Fruit fly (Drosophila melanogaster): ENCODE data around the gene CG42853.

The CG42853 gene

dm6 chr3L:18077649-18078417 is 44.0 kb downstream of the CG42853 start (continued):
- TF ChIP-seq CG17385 (GFP tag; optimal IDR thresholded peaks at IDR 0.05): peak; percentile 42
- TF ChIP-seq Sox100B (GFP tag; optimal IDR thresholded peaks at IDR 0.05): peak; percentile 69
- TF ChIP-seq Abd-B (GFP tag; optimal IDR thresholded peaks at IDR 0.05): peak; percentile 1
- TF ChIP-seq Dek (tag; optimal IDR thresholded peaks at IDR 0.05): no peak
- TF ChIP-seq CoRest (tag; optimal IDR thresholded peaks at IDR 0.05): peak; percentile 30
- peak; percentile 53 for TF ChIP-seq CG14710 (tag; optimal IDR thresholded peaks at IDR 0.05)
- TF ChIP-seq maf-S (GFP tag; optimal IDR thresholded peaks at IDR 0.05): no peak
- TF ChIP-seq ato (GFP tag; IDR thresholded peaks at IDR 0.05; ENCODE audit: partially characterized antibody): no peak
- peak in 1 of 2 experiments; percentile 25 for TF ChIP-seq Hr78 (GFP tag; optimal IDR thresholded peaks at IDR 0.05)
- TF ChIP-seq cwo (GFP tag; optimal IDR thresholded peaks at IDR 0.05): peak; percentile 83
- TF ChIP-seq CG3407 (GFP tag; optimal IDR thresholded peaks at IDR 0.05): peak; percentile 30
- peak in 1 of 2 experiments; percentile 97 for TF ChIP-seq bsh (GFP tag; optimal IDR thresholded peaks at IDR 0.05)
- 0 out of 2 replicates have a peak, but pooled peaks have one; percentile 26 for TF ChIP-seq ttk (GFP tag; IDR thresholded peaks at IDR 0.05)
- TF ChIP-seq CG15696 (tag; optimal IDR thresholded peaks at IDR 0.05): no peak
- TF ChIP-seq CG14441 (GFP tag; IDR thresholded peaks at IDR 0.05): no peak
- peak; percentile 50 for TF ChIP-seq ATbp (GFP tag; optimal IDR thresholded peaks at IDR 0.05)
- TF ChIP-seq az2 (GFP tag; optimal IDR thresholded peaks at IDR 0.05): peak; percentile 26
- no peak for TF ChIP-seq Sin3A (optimal IDR thresholded peaks at IDR 0.05)
- TF ChIP-seq CG10209 (GFP tag; optimal IDR thresholded peaks at IDR 0.05): peak; percentile 28
- peak; percentile 18 for TF ChIP-seq Deaf1 (tag; optimal IDR thresholded peaks at IDR 0.05)
- TF ChIP-seq CG31441 (GFP tag; IDR thresholded peaks at IDR 0.05): peak; percentile 60
- TF ChIP-seq lola (GFP tag; optimal IDR thresholded peaks at IDR 0.05): peak in 1 of 3 experiments; percentile 49
- TF ChIP-seq CG12659 (GFP tag; optimal IDR thresholded peaks at IDR 0.05): peak; percentile 19
- TF ChIP-seq Asciz (GFP tag; optimal IDR thresholded peaks at IDR 0.05): peak; percentile 11
- TF ChIP-seq CG14014 (GFP tag; IDR thresholded peaks at IDR 0.05): 0 out of 2 replicates have a peak, but pooled peaks have one; percentile 6
- peak; percentile 93 for TF ChIP-seq Drgx (GFP tag; IDR thresholded peaks at IDR 0.05)
- TF ChIP-seq Meics (GFP tag; optimal IDR thresholded peaks at IDR 0.05): peak; percentile 46
- TF ChIP-seq D19A (tag; optimal IDR thresholded peaks at IDR 0.05): peak; percentile 92

dm6 chr3L:18076649-18077048 is 45.1 kb downstream of the CG42853 start:
- TF ChIP-seq hb (GFP tag; IDR thresholded peaks at IDR 0.05; ENCODE audit: partially characterized antibody): no peak
- no peak for TF ChIP-seq CG3995 (GFP tag; optimal IDR thresholded peaks at IDR 0.05)
- no peak for TF ChIP-seq ttk (GFP tag; IDR thresholded peaks at IDR 0.05)
- TF ChIP-seq bsh (GFP tag; optimal IDR thresholded peaks at IDR 0.05): peak in 1 of 2 experiments; percentile 22
- no peak for TF ChIP-seq CG17568 (GFP tag; optimal IDR thresholded peaks at IDR 0.05)
- no peak for TF ChIP-seq mirr (GFP tag; optimal IDR thresholded peaks at IDR 0.05)
- no peak for TF ChIP-seq dmrt11E (tag; optimal IDR thresholded peaks at IDR 0.05)
- no peak for TF ChIP-seq lola (GFP tag; optimal IDR thresholded peaks at IDR 0.05)
- no peak for TF ChIP-seq CHES-1-like (GFP tag; optimal IDR thresholded peaks at IDR 0.05)
- TF ChIP-seq klu (GFP tag; IDR thresholded peaks at IDR 0.05): no peak
- peak; percentile 73 for TF ChIP-seq Blimp-1 (GFP tag; optimal IDR thresholded peaks at IDR 0.05)
- no peak for TF ChIP-seq CG33557 (GFP tag; optimal IDR thresholded peaks at IDR 0.05)
- no peak for TF ChIP-seq CG3838 (GFP tag; optimal IDR thresholded peaks at IDR 0.05)
- TF ChIP-seq CG30020 (tag; optimal IDR thresholded peaks at IDR 0.05): no peak
- TF ChIP-seq CG15011 (GFP tag; optimal IDR thresholded peaks at IDR 0.05): no peak
- TF ChIP-seq en (GFP tag; optimal IDR thresholded peaks at IDR 0.05): no peak
- no peak for TF ChIP-seq Ravus (GFP tag; IDR thresholded peaks at IDR 0.05)
- TF ChIP-seq Hmx (GFP tag; optimal IDR thresholded peaks at IDR 0.05): no peak
- TF ChIP-seq CG2120 (GFP tag; optimal IDR thresholded peaks at IDR 0.05): no peak
- peak; percentile 20 for TF ChIP-seq stwl (tag; optimal IDR thresholded peaks at IDR 0.05)
- TF ChIP-seq CG14050 (GFP tag; IDR thresholded peaks at IDR 0.05): no peak
- no peak for TF ChIP-seq ERR (GFP tag; optimal IDR thresholded peaks at IDR 0.05)
- TF ChIP-seq mld (GFP tag; IDR thresholded peaks at IDR 0.05; ENCODE audit: partially characterized antibody): no peak

Data from whole organism, embryonic.